Worm (Caenorhabditis elegans): ENCODE data around the gene C31H1.1.

DNA sequence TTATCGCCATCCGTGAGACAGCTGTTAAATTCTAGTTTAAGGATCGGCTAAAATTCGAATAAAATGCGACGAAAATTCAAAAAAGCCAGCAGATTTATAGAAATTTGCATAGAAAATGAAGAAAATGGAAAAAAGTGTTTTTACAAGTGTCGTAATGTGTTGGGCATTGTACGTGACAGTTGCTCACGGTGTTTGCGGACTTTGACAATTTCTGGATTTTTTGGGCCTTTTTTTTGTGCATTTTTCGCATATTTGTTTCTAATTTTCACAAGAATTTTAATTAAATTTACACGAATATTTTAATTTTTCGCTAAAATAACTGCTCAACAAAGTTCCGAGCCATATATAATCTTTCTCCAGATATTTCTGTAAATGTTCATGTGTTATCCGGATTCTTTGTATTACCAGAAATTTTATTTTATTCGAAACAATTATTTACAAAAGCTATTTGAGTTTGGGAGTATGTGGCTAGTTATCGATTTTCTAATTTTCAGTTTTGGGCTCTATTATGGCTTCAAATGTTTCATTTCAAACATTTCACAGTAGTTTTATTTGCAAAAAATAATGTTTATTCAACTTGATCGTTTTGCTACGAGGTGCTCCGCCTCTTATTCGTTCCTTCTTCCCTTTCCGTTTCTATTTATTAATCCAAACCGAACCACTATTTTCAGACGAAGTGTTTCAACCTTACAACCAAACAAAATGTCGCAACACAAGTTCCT lies 50.9 kb downstream of the C31H1.1 start, which contains the start of gene sams-3:
- TF ChIP-seq unc-62 (GFP tag; optimal IDR thresholded peaks at IDR 0.05) (no peak), nhr-237 (tag; optimal IDR thresholded peaks at IDR 0.05) (no peak), nhr-76 (tag; optimal IDR thresholded peaks at IDR 0.05) (no peak), tbx-2 (tag; optimal IDR thresholded peaks at IDR 0.05) (peak; percentile 77), R02D3.7 (tag; optimal IDR thresholded peaks at IDR 0.05) (no peak), aly-2 (tag; optimal IDR thresholded peaks at IDR 0.05) (no peak), nhr-28 (tag; optimal IDR thresholded peaks at IDR 0.05) (no peak), skn-1 (tag; optimal IDR thresholded peaks at IDR 0.05) (no peak), fkh-10 (GFP tag; optimal IDR thresholded peaks at IDR 0.05) (no peak), ceh-9 (tag; optimal IDR thresholded peaks at IDR 0.05) (no peak), lin-15B (tag; optimal IDR thresholded peaks at IDR 0.05) (no peak)
